Fruit fly (Drosophila melanogaster): ENCODE data around the gene Ugt301D1.

DNA sequence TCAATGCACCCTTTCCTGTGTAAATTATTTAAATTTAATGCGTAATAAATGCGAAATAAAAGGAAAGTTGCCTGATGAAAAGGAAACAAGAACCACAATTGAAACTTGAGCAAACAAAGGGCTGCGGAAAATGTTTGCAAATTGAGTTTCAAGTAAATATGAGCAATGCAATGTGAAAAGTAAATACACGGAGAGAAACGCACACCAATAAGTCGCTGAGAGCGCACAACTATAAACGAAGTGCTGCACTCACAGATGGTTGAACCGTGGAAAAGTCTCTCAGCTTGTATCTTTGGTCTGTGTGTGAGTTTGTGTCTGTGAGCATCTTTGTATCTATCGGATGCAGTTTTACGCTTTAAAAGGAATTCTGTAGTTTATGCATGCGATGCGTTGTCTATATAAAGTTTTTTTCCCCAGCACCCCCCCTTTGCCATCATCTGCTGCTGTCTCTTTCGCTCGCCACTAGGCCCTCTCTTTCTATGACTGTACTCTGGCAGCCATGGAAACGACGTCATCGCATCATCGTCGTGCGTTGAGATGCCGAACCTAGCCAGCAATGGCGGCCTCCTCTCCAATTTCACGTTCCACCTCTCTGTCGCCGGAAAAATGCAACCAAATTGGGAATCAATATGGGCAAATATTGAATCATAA lies 49.5 kb upstream of the Ugt301D1 start:
- peak; percentile 80 for TF ChIP-seq CG11617 (GFP tag; optimal IDR thresholded peaks at IDR 0.05)
- TF ChIP-seq Hr96 (GFP tag; optimal IDR thresholded peaks at IDR 0.05) = peak; percentile 58
- TF ChIP-seq toe (GFP tag; optimal IDR thresholded peaks at IDR 0.05) = peak; percentile 70
- peak; percentile 73 for TF ChIP-seq CG14711 (tag; optimal IDR thresholded peaks at IDR 0.05)
- peak; percentile 81 for TF ChIP-seq CG33017 (tag; optimal IDR thresholded peaks at IDR 0.05)

Measured in whole organism, adult.